Worm (Caenorhabditis elegans) whole organism, L2 larva: ENCODE measurements around the gene glb-16.
A peak's percentile ranks its signal among the peaks of the same experiment; 100 is the strongest.

Source experiments
- C34F6.9 ChIP-seq: fragments of 150-350 bp; optimal IDR thresholded peaks from 2 replicates; lab custom pipeline; 2014; ENCODE audit warnings: missing biosample characterization, missing genetic modification characterization
- F13H6.1 ChIP-seq: sonication (generic microtip); optimal IDR thresholded peaks from 2 replicates; lab custom pipeline; 2016; ENCODE audit warnings: missing genetic modification characterization, missing compliant biosample characterization
- R02D3.7 ChIP-seq: fragments of 150-350 bp; optimal IDR thresholded peaks from 2 replicates; lab custom pipeline; 2014; ENCODE audit warnings: missing biosample characterization, missing genetic modification characterization
- ZK546.5 ChIP-seq: sonication (generic microtip); optimal IDR thresholded peaks from 2 replicates; lab custom pipeline; 2017; ENCODE audit warnings: missing biosample characterization, missing genetic modification characterization
- alr-1 ChIP-seq: fragments of 150-350 bp; optimal IDR thresholded peaks from 2 replicates; lab custom pipeline; 2014; ENCODE audit warnings: missing biosample characterization, missing genetic modification characterization
- ama-1 ChIP-seq: fragments of 150-350 bp; optimal IDR thresholded peaks from 2 replicates; lab custom pipeline; 2018; ENCODE audit warnings: inconsistent platforms
- blmp-1 ChIP-seq: sonication (generic microtip); optimal IDR thresholded peaks from 2 replicates; lab custom pipeline; 2017; ENCODE audit warnings: missing genetic modification characterization, mild to moderate bottlenecking, missing compliant biosample characterization, antibody characterized with exemption, moderate library complexity; ENCODE audit not compliant: insufficient read depth
- ceh-82 ChIP-seq: fragments of 150-350 bp; optimal IDR thresholded peaks from 2 replicates; lab custom pipeline; 2014; ENCODE audit warnings: missing biosample characterization, missing genetic modification characterization
- crh-2 ChIP-seq: sonication (generic microtip); optimal IDR thresholded peaks from 2 replicates; lab custom pipeline; 2017; ENCODE audit warnings: missing biosample characterization, missing genetic modification characterization
- dmd-4 ChIP-seq: sonication (generic microtip); optimal IDR thresholded peaks from 2 replicates; lab custom pipeline; 2017; ENCODE audit warnings: missing biosample characterization, missing genetic modification characterization
- egl-27 ChIP-seq: sonication (generic microtip); optimal IDR thresholded peaks from 3 replicates; lab custom pipeline; 2017; ENCODE audit warnings: missing biosample characterization, missing genetic modification reagents, missing genetic modification characterization
- elt-1 ChIP-seq: fragments of 150-350 bp; optimal IDR thresholded peaks from 2 replicates; lab custom pipeline; 2014; ENCODE audit warnings: missing biosample characterization, missing genetic modification characterization
- fos-1 ChIP-seq: fragments of 150-350 bp; optimal IDR thresholded peaks from 2 replicates; lab custom pipeline; 2014; ENCODE audit warnings: missing biosample characterization, missing genetic modification characterization
- gmeb-1 ChIP-seq: fragments of 150-350 bp; optimal IDR thresholded peaks from 2 replicates; lab custom pipeline; 2014; ENCODE audit warnings: missing biosample characterization, missing genetic modification characterization
- lin-11 ChIP-seq: fragments of 150-350 bp; sonication (generic microtip); optimal IDR thresholded peaks from 2 replicates; lab custom pipeline; 2014; ENCODE audit warnings: missing biosample characterization, missing genetic modification characterization, inconsistent platforms, mixed read lengths
- lin-13 ChIP-seq: fragments of 150-350 bp; optimal IDR thresholded peaks from 2 replicates; lab custom pipeline; 2014; ENCODE audit warnings: missing biosample characterization, missing genetic modification reagents, missing genetic modification characterization
- lsy-2 ChIP-seq, 2 experiments: fragments of 150-350 bp in 1 of 2; sonication (generic microtip) in 1 of 2; optimal IDR thresholded peaks; 2 replicates each; lab custom pipeline; 2014 to 2017; ENCODE audit warnings: missing biosample characterization in 2 of 2, missing genetic modification characterization in 2 of 2
- mab-5 ChIP-seq: fragments of 150-350 bp; optimal IDR thresholded peaks from 2 replicates; lab custom pipeline; 2014; ENCODE audit warnings: missing biosample characterization, missing genetic modification characterization
- nhr-10 ChIP-seq: sonication (generic microtip); optimal IDR thresholded peaks from 2 replicates; lab custom pipeline; 2017; ENCODE audit warnings: missing biosample characterization, missing genetic modification characterization
- nhr-11 ChIP-seq: fragments of 150-350 bp; optimal IDR thresholded peaks from 2 replicates; lab custom pipeline; 2014; ENCODE audit warnings: missing biosample characterization, missing genetic modification characterization
- nhr-12 ChIP-seq: fragments of 150-350 bp; optimal IDR thresholded peaks from 2 replicates; lab custom pipeline; 2014; ENCODE audit warnings: missing biosample characterization, missing genetic modification characterization
- nhr-129 ChIP-seq: fragments of 150-350 bp; optimal IDR thresholded peaks from 2 replicates; lab custom pipeline; 2014; ENCODE audit warnings: missing biosample characterization, missing genetic modification characterization
- nhr-21 ChIP-seq: fragments of 150-350 bp; optimal IDR thresholded peaks from 2 replicates; lab custom pipeline; 2014; ENCODE audit warnings: missing biosample characterization, missing genetic modification characterization
- nhr-23 ChIP-seq: fragments of 150-350 bp; optimal IDR thresholded peaks from 2 replicates; lab custom pipeline; 2014; ENCODE audit warnings: missing biosample characterization, missing genetic modification reagents, missing genetic modification characterization
- nhr-237 ChIP-seq: fragments of 150-350 bp; optimal IDR thresholded peaks from 2 replicates; lab custom pipeline; 2014; ENCODE audit warnings: missing biosample characterization, missing genetic modification characterization
- nhr-25 ChIP-seq: fragments of 150-350 bp; sonication (generic microtip); optimal IDR thresholded peaks from 3 replicates; lab custom pipeline; 2014; ENCODE audit warnings: missing biosample characterization, missing genetic modification characterization
- nhr-6 ChIP-seq: fragments of 150-350 bp; optimal IDR thresholded peaks from 2 replicates; lab custom pipeline; 2014; ENCODE audit warnings: missing biosample characterization, missing genetic modification characterization
- nhr-77 ChIP-seq: fragments of 150-350 bp; optimal IDR thresholded peaks from 2 replicates; lab custom pipeline; 2014; ENCODE audit warnings: missing biosample characterization, missing genetic modification characterization
- sma-9 ChIP-seq, 2 experiments: fragments of 150-350 bp in 1 of 2; sonication (generic microtip) in 1 of 2; optimal IDR thresholded peaks; 2 replicates each; lab custom pipeline; 2014 to 2016; ENCODE audit warnings: missing genetic modification characterization in 2 of 2, mild to moderate bottlenecking in 1 of 2, missing biosample characterization in 1 of 2, missing compliant biosample characterization in 1 of 2, missing genetic modification reagents in 1 of 2, moderate library complexity in 1 of 2
- snpc-4 ChIP-seq: fragments of 150-350 bp; optimal IDR thresholded peaks from 2 replicates; lab custom pipeline; 2014; ENCODE audit warnings: missing biosample characterization, missing genetic modification characterization
- unc-55 ChIP-seq: fragments of 150-350 bp; sonication (generic microtip); optimal IDR thresholded peaks from 3 replicates; lab custom pipeline; 2014; ENCODE audit warnings: missing biosample characterization, missing genetic modification reagents, missing genetic modification characterization
- ztf-1 ChIP-seq: fragments of 200-800 bp; sonication (Bioruptor generic); conservative IDR thresholded peaks from 2 replicates; pipeline ENCODE4 v1.3.6; 2022; ENCODE audit warnings: missing genetic modification characterization, missing compliant biosample characterization
- ztf-11 ChIP-seq: sonication (generic microtip); optimal IDR thresholded peaks from 2 replicates; lab custom pipeline; 2017; ENCODE audit warnings: missing biosample characterization, missing genetic modification characterization
- ztf-4 ChIP-seq: fragments of 150-350 bp; optimal IDR thresholded peaks from 2 replicates; lab custom pipeline; 2014; ENCODE audit warnings: missing biosample characterization, missing genetic modification characterization

The glb-16 gene

ce11 chrX:7525271-7525670, 14.7 kb downstream of the glb-16 start, which contains the start of gene F46C8.3:
Gene F46C8.3 (plus strand): TSS chrX:7525571.
- no peak for TF ChIP-seq nhr-23 (tag; lab: Kevin White, UChicago)
- no peak for TF ChIP-seq snpc-4 (tag; lab: Kevin White, UChicago)
- no peak for TF ChIP-seq nhr-77
- no peak for TF ChIP-seq ZK546.5 (tag; lab: Kevin White, UChicago)
- TF ChIP-seq fos-1 (tag; lab: Kevin White, UChicago), result no peak
- TF ChIP-seq nhr-21 (tag; lab: Kevin White, UChicago), result no peak

ce11 chrX:7523799-7524198, 16.1 kb downstream of the glb-16 start:
- TF ChIP-seq C34F6.9 (peak; percentile 8), ZK546.5 (tag; lab: Kevin White, UChicago) (no peak), sma-9 (GFP tag; optimal IDR thresholded peaks at IDR 0.05; lab: Kevin White, UChicago) (peak; percentile 57), sma-9 (tag; optimal IDR thresholded peaks at IDR 0.05; lab: Kevin White, UChicago) (no peak), gmeb-1 (tag; lab: Kevin White, UChicago) (no peak), F13H6.1 (tag; lab: Kevin White, UChicago) (peak; percentile 84), egl-27 (tag; lab: Kevin White, UChicago) (no peak), nhr-12 (tag; lab: Kevin White, UChicago) (no peak), lsy-2 (tag; optimal IDR thresholded peaks at IDR 0.05; lab: Kevin White, UChicago) (peak in 1 of 2 experiments; percentile 38), nhr-129 (tag; lab: Kevin White, UChicago) (peak; percentile 45)

ce11 chrX:7522595-7522994, 17.3 kb downstream of the glb-16 start:
- no peak for TF ChIP-seq nhr-237
- TF ChIP-seq sma-9 (GFP tag; optimal IDR thresholded peaks at IDR 0.05; lab: Kevin White, UChicago), result peak; percentile 7
- no peak for TF ChIP-seq sma-9 (tag; optimal IDR thresholded peaks at IDR 0.05; lab: Kevin White, UChicago)
- TF ChIP-seq, all 48 proteins: peak for 1

- no peak for TF ChIP-seq elt-1
- TF ChIP-seq nhr-10 (tag; lab: Kevin White, UChicago), result no peak
- TF ChIP-seq ama-1 (lab: Kevin White, UChicago), result no peak
- no peak for TF ChIP-seq unc-55
- TF ChIP-seq ztf-1 (GFP tag; lab: Robert Waterston, UW), result no peak
- no peak for TF ChIP-seq nhr-77
- TF ChIP-seq alr-1 (tag; lab: Kevin White, UChicago), result no peak
- TF ChIP-seq ZK546.5 (tag; lab: Kevin White, UChicago), result no peak
- no peak for TF ChIP-seq C34F6.9
These were observed 20.4 kb downstream of the glb-16 start, which contains the start of gene chts-1 for ce11 chrX:7519569-7519968. Gene chts-1 (minus strand): TSS chrX:7519669.

ce11 chrX:7512714-7513113, 27.2 kb downstream of the glb-16 start:
- no peak for TF ChIP-seq dmd-4 (tag; lab: Kevin White, UChicago)
- TF ChIP-seq ceh-82, result no peak
- no peak for TF ChIP-seq gmeb-1 (tag; lab: Kevin White, UChicago)
- no peak for TF ChIP-seq lin-11 (tag; lab: Kevin White, UChicago)
- no peak for TF ChIP-seq blmp-1
- TF ChIP-seq ztf-11, result no peak
- TF ChIP-seq R02D3.7 (tag; lab: Kevin White, UChicago), result no peak
- no peak for TF ChIP-seq nhr-12 (tag; lab: Kevin White, UChicago)
- TF ChIP-seq C34F6.9, result no peak
- no peak for TF ChIP-seq mab-5 (tag; lab: Kevin White, UChicago)
- TF ChIP-seq nhr-129 (tag; lab: Kevin White, UChicago), result no peak
- TF ChIP-seq ztf-4 (tag; lab: Kevin White, UChicago), result no peak
- no peak for TF ChIP-seq nhr-25 (tag; lab: Kevin White, UChicago)
- no peak for TF ChIP-seq nhr-21 (tag; lab: Kevin White, UChicago)
- no peak for TF ChIP-seq nhr-11 (tag; lab: Kevin White, UChicago)
- TF ChIP-seq lin-13 (GFP tag; lab: Kevin White, UChicago), result no peak
- no peak for TF ChIP-seq fos-1 (tag; lab: Kevin White, UChicago)
- TF ChIP-seq crh-2 (tag; lab: Kevin White, UChicago), result no peak
- no peak for TF ChIP-seq nhr-6 (tag; lab: Kevin White, UChicago)
- no peak for TF ChIP-seq nhr-23 (tag; lab: Kevin White, UChicago)
